Worm (Caenorhabditis elegans) whole organism, mixed stage, embryonic: Measurements from ENCODE around the gene ZK945.8.

Source experiments
- blmp-1 ChIP-seq: fragments of 150-350 bp; optimal IDR thresholded peaks from 2 replicates; lab custom pipeline; 2014; ENCODE audit warnings: missing biosample characterization, missing genetic modification characterization
- ceh-39 ChIP-seq: fragments of 150-350 bp; optimal IDR thresholded peaks from 2 replicates; lab custom pipeline; 2014; ENCODE audit warnings: missing biosample characterization, missing genetic modification characterization
- elt-3 ChIP-seq: fragments of 150-350 bp; optimal IDR thresholded peaks from 2 replicates; lab custom pipeline; 2014; ENCODE audit warnings: missing biosample characterization, missing genetic modification characterization
- lsy-2 ChIP-seq: fragments of 150-350 bp; optimal IDR thresholded peaks from 2 replicates; lab custom pipeline; 2014; ENCODE audit warnings: missing biosample characterization, missing genetic modification characterization
- nhr-12 ChIP-seq: fragments of 150-350 bp; optimal IDR thresholded peaks from 2 replicates; lab custom pipeline; 2014; ENCODE audit warnings: missing biosample characterization, missing genetic modification characterization
- unc-62 ChIP-seq: fragments of 150-350 bp; optimal IDR thresholded peaks from 2 replicates; lab custom pipeline; 2014; ENCODE audit warnings: missing biosample characterization, missing genetic modification reagents, missing genetic modification characterization

- TF ChIP-seq unc-62: no peak
- no peak for TF ChIP-seq nhr-12 (tag; lab: Kevin White, UChicago)
- no peak for TF ChIP-seq ceh-39 (tag; lab: Kevin White, UChicago)
- no peak for TF ChIP-seq lsy-2 (tag; lab: Kevin White, UChicago)
- no peak for TF ChIP-seq blmp-1 (tag; lab: Kevin White, UChicago)
- TF ChIP-seq elt-3 (tag; lab: Kevin White, UChicago): no peak
Measured at ce11 chrII:10095224-10095623, 13.2 kb upstream of the ZK945.8 start.
